Worm (Caenorhabditis elegans) whole organism, young adult: ENCODE data around the gene hpo-15.
A peak's percentile ranks its signal among the peaks of the same experiment; 100 is the strongest.

Source experiments
- B0035.1 ChIP-seq: sonication (generic microtip); optimal IDR thresholded peaks from 2 replicates; lab custom pipeline; 2016; ENCODE audit warnings: missing genetic modification characterization, mild to moderate bottlenecking, missing compliant biosample characterization, missing genotype, missing genetic modification reagents
- B0261.1 ChIP-seq: sonication (generic microtip); optimal IDR thresholded peaks from 2 replicates; lab custom pipeline; 2016; ENCODE audit warnings: mild to moderate bottlenecking, missing genetic modification characterization, moderate library complexity, missing compliant biosample characterization
- D2030.7 ChIP-seq: fragments of 200-800 bp; sonication (Bioruptor generic); IDR thresholded peaks from 2 replicates; pipeline ENCODE4 v1.3.6; 2022; ENCODE audit warnings: missing genetic modification reagents, missing genetic modification characterization, missing compliant biosample characterization
- F22D6.2 ChIP-seq: sonication (generic microtip); optimal IDR thresholded peaks from 2 replicates; lab custom pipeline; 2016; ENCODE audit warnings: mild to moderate bottlenecking, missing genetic modification characterization, missing compliant biosample characterization
- F37B4.10 ChIP-seq: fragments of 200-800 bp; sonication (Bioruptor generic); IDR thresholded peaks from 2 replicates; pipeline ENCODE4 v1.3.6; 2022; ENCODE audit warnings: missing genetic modification characterization, missing compliant biosample characterization
- F39B2.1 ChIP-seq: fragments of 200-800 bp; sonication (Bioruptor generic); IDR thresholded peaks from 2 replicates; pipeline ENCODE4 v1.3.6; 2022; ENCODE audit warnings: missing genetic modification reagents, missing genetic modification characterization, missing compliant biosample characterization
- F57A8.1 ChIP-seq: fragments of 200-800 bp; sonication (Bioruptor generic); optimal IDR thresholded peaks from 2 replicates; lab custom pipeline; 2018; ENCODE audit warnings: mild to moderate bottlenecking, missing genetic modification characterization, moderate library complexity, missing compliant biosample characterization
- Y56A3A.18 ChIP-seq: fragments of 200-800 bp; sonication (Bioruptor generic); IDR thresholded peaks from 2 replicates; pipeline ENCODE4 v1.3.6; 2022; ENCODE audit warnings: missing genetic modification reagents, missing genetic modification characterization, missing compliant biosample characterization
- Y95B8A.8 ChIP-seq: fragments of 200-800 bp; sonication (Bioruptor generic); IDR thresholded peaks from 2 replicates; pipeline ENCODE4 v1.3.6; 2022; ENCODE audit warnings: missing genetic modification reagents, missing genetic modification characterization, missing compliant biosample characterization
- ZK185.1 ChIP-seq: sonication (generic microtip); optimal IDR thresholded peaks from 2 replicates; lab custom pipeline; 2016; ENCODE audit warnings: mild to moderate bottlenecking, missing genetic modification characterization, missing compliant biosample characterization; ENCODE audit not compliant: poor library complexity, severe bottlenecking
- bed-2 ChIP-seq: fragments of 200-800 bp; sonication (Bioruptor generic); IDR thresholded peaks from 2 replicates; pipeline ENCODE4 v1.3.6; 2022; ENCODE audit warnings: missing genetic modification reagents, missing genetic modification characterization, missing compliant biosample characterization
- ceh-91 ChIP-seq: fragments of 200-800 bp; sonication (Bioruptor generic); IDR thresholded peaks from 2 replicates; pipeline ENCODE4 v1.3.6; 2022; ENCODE audit warnings: missing genetic modification reagents, missing genetic modification characterization, missing compliant biosample characterization
- chd-7 ChIP-seq: sonication (generic microtip); optimal IDR thresholded peaks from 2 replicates; lab custom pipeline; 2016; ENCODE audit warnings: mild to moderate bottlenecking, missing genetic modification characterization, moderate library complexity, missing compliant biosample characterization
- egl-44 ChIP-seq: fragments of 200-800 bp; sonication (Bioruptor generic); IDR thresholded peaks from 2 replicates; pipeline ENCODE4 v1.3.6; 2022; ENCODE audit warnings: missing genetic modification reagents, missing genetic modification characterization, missing compliant biosample characterization
- ets-4 ChIP-seq: fragments of 200-800 bp; sonication (Bioruptor generic); optimal IDR thresholded peaks from 2 replicates; lab custom pipeline; 2018; ENCODE audit warnings: mild to moderate bottlenecking, missing genetic modification characterization, missing compliant biosample characterization
- fkh-3 ChIP-seq: sonication (generic microtip); optimal IDR thresholded peaks from 2 replicates; lab custom pipeline; 2016; ENCODE audit warnings: mild to moderate bottlenecking, missing genetic modification characterization, missing compliant biosample characterization
- him-1 ChIP-seq: sonication (generic microtip); optimal IDR thresholded peaks from 2 replicates; lab custom pipeline; 2016; ENCODE audit warnings: missing genotype, missing genetic modification reagents, missing genetic modification characterization, missing compliant biosample characterization
- hlh-26 ChIP-seq: fragments of 200-800 bp; sonication (Bioruptor generic); conservative IDR thresholded peaks from 2 replicates; pipeline ENCODE4 v1.3.6; 2022; ENCODE audit warnings: missing genetic modification reagents, missing genetic modification characterization, missing compliant biosample characterization
- hmg-1.2 ChIP-seq: fragments of 200-800 bp; sonication (Bioruptor generic); IDR thresholded peaks from 2 replicates; pipeline ENCODE4 v1.3.6; 2022; ENCODE audit warnings: missing genetic modification reagents, missing genetic modification characterization, missing compliant biosample characterization
- lag-1 ChIP-seq: fragments of 200-800 bp; sonication (Bioruptor generic); IDR thresholded peaks from 2 replicates; pipeline ENCODE4 v1.3.6; 2022; ENCODE audit warnings: missing genetic modification reagents, missing genetic modification characterization, missing compliant biosample characterization
- let-607 ChIP-seq, 2 experiments: fragments of 200-800 bp in 1 of 2; sonication (Bioruptor generic) in 1 of 2; sonication (generic microtip) in 1 of 2; optimal IDR thresholded peaks; 2 replicates each; lab custom pipeline; 2016 to 2018; ENCODE audit warnings: mild to moderate bottlenecking in 2 of 2, missing compliant biosample characterization in 2 of 2, missing genetic modification characterization in 2 of 2, moderate library complexity in 2 of 2, missing genotype in 1 of 2
- lin-35 ChIP-seq, 3 experiments: fragments of 150-350 bp in 2 of 3; sonication (generic microtip) in 1 of 3; optimal IDR thresholded peaks; 2 replicates each; lab custom pipeline; 2014 to 2018; ENCODE audit warnings: missing biosample characterization in 3 of 3, missing genetic modification characterization in 3 of 3, missing genetic modification reagents in 3 of 3
- lsl-1 ChIP-seq: fragments of 200-800 bp; sonication (Bioruptor generic); optimal IDR thresholded peaks from 2 replicates; lab custom pipeline; 2018; ENCODE audit warnings: mild to moderate bottlenecking, missing genetic modification characterization, moderate library complexity, missing compliant biosample characterization
- madf-3 ChIP-seq: fragments of 200-800 bp; sonication (Bioruptor generic); IDR thresholded peaks from 2 replicates; pipeline ENCODE4 v1.3.6; 2022; ENCODE audit warnings: missing genetic modification reagents, missing genetic modification characterization, missing compliant biosample characterization
- mel-28 ChIP-seq: sonication (generic microtip); optimal IDR thresholded peaks from 2 replicates; lab custom pipeline; 2016; ENCODE audit warnings: borderline replicate concordance, mild to moderate bottlenecking, missing genetic modification characterization, missing compliant biosample characterization
- nhr-179 ChIP-seq: sonication (generic microtip); optimal IDR thresholded peaks from 2 replicates; lab custom pipeline; 2016; ENCODE audit warnings: mild to moderate bottlenecking, missing genetic modification characterization, missing compliant biosample characterization
- nhr-80 ChIP-seq: sonication (generic microtip); optimal IDR thresholded peaks from 2 replicates; lab custom pipeline; 2016; ENCODE audit warnings: missing genetic modification characterization, missing compliant biosample characterization
- pbrm-1 ChIP-seq: fragments of 200-800 bp; sonication (Bioruptor generic); IDR thresholded peaks from 2 replicates; pipeline ENCODE4 v1.3.6; 2022; ENCODE audit warnings: missing genetic modification reagents, missing genetic modification characterization, missing compliant biosample characterization
- repo-1 ChIP-seq: sonication (generic microtip); optimal IDR thresholded peaks from 2 replicates; lab custom pipeline; 2017; ENCODE audit warnings: mild to moderate bottlenecking, missing genetic modification characterization, missing compliant biosample characterization
- snpc-1.1 ChIP-seq: sonication (generic microtip); optimal IDR thresholded peaks from 2 replicates; lab custom pipeline; 2017; ENCODE audit warnings: missing genetic modification characterization, mild to moderate bottlenecking, missing compliant biosample characterization, antibody characterized with exemption, moderate library complexity, missing genotype, missing genetic modification reagents; ENCODE audit not compliant: insufficient read depth
- somi-1 ChIP-seq: fragments of 200-800 bp; sonication (Bioruptor generic); optimal IDR thresholded peaks from 2 replicates; lab custom pipeline; 2018; ENCODE audit warnings: mild to moderate bottlenecking, missing genetic modification characterization, missing compliant biosample characterization
- xnd-1 ChIP-seq: sonication (generic microtip); optimal IDR thresholded peaks from 2 replicates; lab custom pipeline; 2016; ENCODE audit warnings: missing genotype, missing genetic modification reagents, missing genetic modification characterization, missing compliant biosample characterization
- ztf-18 ChIP-seq: sonication (generic microtip); optimal IDR thresholded peaks from 2 replicates; lab custom pipeline; 2016; ENCODE audit warnings: missing genotype, mild to moderate bottlenecking, missing genetic modification characterization, missing compliant biosample characterization
- ztf-25 ChIP-seq: fragments of 200-800 bp; sonication (Bioruptor generic); IDR thresholded peaks from 2 replicates; pipeline ENCODE4 v1.3.6; 2022; ENCODE audit warnings: missing genetic modification reagents, missing genetic modification characterization, missing compliant biosample characterization
- ztf-3 ChIP-seq: fragments of 200-800 bp; sonication (Bioruptor generic); optimal IDR thresholded peaks from 2 replicates; lab custom pipeline; 2018; ENCODE audit warnings: mild to moderate bottlenecking, missing genetic modification characterization, missing compliant biosample characterization
- ztf-6 ChIP-seq: fragments of 200-800 bp; sonication (Bioruptor generic); IDR thresholded peaks from 2 replicates; pipeline ENCODE4 v1.3.6; 2022; ENCODE audit warnings: missing genetic modification reagents, missing genetic modification characterization, missing compliant biosample characterization

Gene hpo-15

DNA sequence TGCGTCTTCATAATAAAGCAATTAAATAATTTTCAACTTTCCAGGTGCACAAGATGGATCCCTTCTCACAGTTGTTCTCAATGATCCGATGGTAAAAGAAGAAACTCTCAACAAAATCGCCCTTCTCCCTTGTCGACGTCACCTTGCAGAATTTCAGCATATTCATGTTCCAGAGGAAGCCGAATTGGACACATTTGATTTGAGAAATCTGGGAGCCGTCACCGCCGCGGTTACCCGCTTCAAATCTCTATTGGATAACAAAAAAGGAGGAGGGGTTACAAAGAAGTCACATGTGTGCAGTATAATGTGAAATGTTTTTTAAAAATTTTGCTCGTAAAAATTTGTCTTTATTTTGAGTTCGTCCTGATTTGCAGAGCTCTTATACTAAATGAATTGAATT lies 10.9 kb downstream of the hpo-15 start (continued):
- no peak for TF ChIP-seq lag-1
- TF ChIP-seq bed-2, result no peak
- no peak for TF ChIP-seq B0035.1 (tag; lab: Kevin White, UChicago)
- no peak for TF ChIP-seq ztf-25 (GFP tag; lab: Robert Waterston, UW)
- no peak for TF ChIP-seq ets-4 (GFP tag; lab: Kevin White, UChicago)
- no peak for TF ChIP-seq fkh-3 (tag; lab: Kevin White, UChicago)
- TF ChIP-seq madf-3 (GFP tag; lab: Robert Waterston, UW), result peak; percentile 55; the same call in 1 of the 2 replicates
- no peak for TF ChIP-seq hmg-1.2 (GFP tag; lab: Robert Waterston, UW)
- TF ChIP-seq Y56A3A.18 (GFP tag; lab: Robert Waterston, UW), result peak; percentile 36; the same call in 1 of the 2 replicates
- no peak for TF ChIP-seq B0261.1
- TF ChIP-seq F39B2.1, result 0 out of 2 replicates have a peak, but pooled peaks have one; percentile 14
- no peak for TF ChIP-seq F22D6.2
- TF ChIP-seq egl-44 (GFP tag; lab: Robert Waterston, UW), result no peak
- 0 out of 2 replicates have a peak, but pooled peaks have one; percentile 58 for TF ChIP-seq Y95B8A.8 (GFP tag; lab: Robert Waterston, UW)
- TF ChIP-seq ceh-91, result no peak
- no peak for TF ChIP-seq ZK185.1 (tag; lab: Kevin White, UChicago)
- TF ChIP-seq repo-1, result peak; percentile 22
- no peak for TF ChIP-seq mel-28 (tag; lab: Kevin White, UChicago)
- no peak for TF ChIP-seq xnd-1 (tag; lab: Kevin White, UChicago)
- TF ChIP-seq snpc-1.1 (tag; lab: Kevin White, UChicago), result no peak
- no peak for TF ChIP-seq F57A8.1
- peak in 1 of 2 experiments; percentile 28 for TF ChIP-seq let-607 (tag; optimal IDR thresholded peaks at IDR 0.05; lab: Kevin White, UChicago)
- TF ChIP-seq him-1 (tag; lab: Kevin White, UChicago), result no peak
- TF ChIP-seq chd-7, result peak; percentile 22
- no peak for TF ChIP-seq lin-35 (GFP tag; optimal IDR thresholded peaks at IDR 0.05; lab: Kevin White, UChicago)
- no peak for TF ChIP-seq somi-1 (GFP tag; lab: Kevin White, UChicago)
- no peak for TF ChIP-seq F37B4.10 (GFP tag; lab: Robert Waterston, UW)
- TF ChIP-seq lsl-1 (GFP tag; lab: Kevin White, UChicago), result peak; percentile 12

DNA sequence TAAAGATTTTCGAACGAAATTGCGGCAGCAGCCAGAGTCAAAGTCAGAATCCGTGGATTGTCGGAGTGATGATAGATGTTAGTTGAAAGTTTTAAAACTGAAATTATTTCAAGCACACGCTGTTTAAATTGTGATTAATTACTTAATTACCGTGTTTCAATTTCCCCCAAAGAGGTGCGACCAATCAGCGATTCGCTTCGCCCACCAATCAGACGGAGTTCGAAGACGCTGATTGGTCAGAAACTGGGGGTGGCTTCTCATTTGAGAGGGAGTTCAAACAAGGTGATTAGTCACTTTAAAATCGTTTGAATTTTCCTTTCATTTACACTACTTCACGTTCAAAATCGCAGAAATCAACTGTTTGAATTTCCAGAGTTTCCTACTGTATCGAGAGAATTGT lies 14.2 kb downstream of the hpo-15 start:
- TF ChIP-seq ztf-3 (GFP tag; lab: Kevin White, UChicago), result no peak
- no peak for TF ChIP-seq ztf-6 (GFP tag; lab: Robert Waterston, UW)
- no peak for TF ChIP-seq xnd-1 (tag; lab: Kevin White, UChicago)
- TF ChIP-seq D2030.7 (GFP tag; lab: Robert Waterston, UW), result no peak

DNA sequence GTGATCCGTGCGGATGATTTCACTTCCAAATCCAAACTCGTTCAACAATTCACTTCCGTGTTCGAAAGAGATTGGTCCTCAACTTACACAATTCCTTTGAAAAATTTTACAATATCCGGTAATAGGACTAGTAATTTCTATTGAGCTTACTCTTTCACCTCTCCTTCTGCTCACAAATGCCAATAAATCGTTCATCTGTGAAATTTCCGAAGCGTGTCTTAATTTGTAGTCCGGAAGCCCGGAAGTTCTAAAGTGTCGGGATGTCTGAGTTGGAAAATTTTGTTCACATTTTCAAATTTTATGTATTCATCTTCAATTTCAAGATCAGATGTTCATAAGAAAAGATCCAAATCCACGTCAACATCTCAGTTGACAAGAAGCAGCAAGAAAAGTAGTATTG lies 20.2 kb downstream of the hpo-15 start, which contains the start of gene T05C3.2:
T05C3.2 (plus strand) TSS at position 301 of the 400 bp plus-strand sequence.
- TF ChIP-seq ceh-91, result no peak
- TF ChIP-seq ztf-6 (GFP tag; lab: Robert Waterston, UW), result no peak
- no peak for TF ChIP-seq hmg-1.2 (GFP tag; lab: Robert Waterston, UW)

DNA sequence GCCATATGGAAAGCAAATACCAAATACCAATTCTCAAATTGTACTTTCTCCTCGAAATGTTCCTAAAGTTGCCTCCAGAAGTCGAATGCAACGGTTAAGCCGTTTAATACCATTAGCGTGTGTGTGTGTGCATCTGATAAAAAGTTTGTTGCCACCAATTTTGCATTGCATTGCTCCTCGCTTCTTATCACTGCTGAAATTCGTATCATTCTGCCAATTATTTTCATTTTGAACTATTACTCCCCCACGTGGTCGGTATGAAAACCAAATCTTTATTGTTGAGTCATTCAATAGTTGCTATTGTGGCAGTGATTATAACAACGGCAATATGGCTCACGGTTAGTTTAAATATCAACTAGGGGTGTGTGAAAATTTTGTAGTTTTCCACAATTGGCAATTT lies 23.4 kb downstream of the hpo-15 start, which contains the start of gene T05C3.6:
T05C3.6 (plus strand) TSS at position 241 of the 400 bp plus-strand sequence.
- TF ChIP-seq hlh-26 (GFP tag; lab: Robert Waterston, UW), result no peak
- TF ChIP-seq ztf-18, result no peak
- TF ChIP-seq nhr-179 (tag; lab: Kevin White, UChicago), result no peak
- no peak for TF ChIP-seq pbrm-1 (GFP tag; lab: Robert Waterston, UW)
- TF ChIP-seq nhr-80 (tag; lab: Kevin White, UChicago), result peak; percentile 88
